Worm (Caenorhabditis elegans) whole organism, mixed stage, embryonic: ENCODE data around the gene ZK512.10.
A peak's percentile ranks its signal among the peaks of the same experiment; 100 is the strongest.

Experiments
- mep-1 ChIP-seq: fragments of 150-350 bp; optimal IDR thresholded peaks from 2 replicates; lab custom pipeline; 2017; ENCODE audit warnings: missing biosample characterization, missing genetic modification reagents, missing genetic modification characterization, inconsistent platforms
- unc-39 ChIP-seq: fragments of 150-350 bp; optimal IDR thresholded peaks from 2 replicates; lab custom pipeline; 2014; ENCODE audit warnings: missing biosample characterization, missing genetic modification characterization
- unc-62 ChIP-seq: fragments of 150-350 bp; optimal IDR thresholded peaks from 2 replicates; lab custom pipeline; 2014; ENCODE audit warnings: missing biosample characterization, missing genetic modification reagents, missing genetic modification characterization

ce11 chrIII:9083118-9083517, 47.6 kb upstream of the ZK512.10 start:
- TF ChIP-seq mep-1 (tag; lab: Kevin White, UChicago), result no peak
- TF ChIP-seq unc-39, result no peak
- TF ChIP-seq unc-62, result peak; percentile 54
